Fruit fly (Drosophila melanogaster): ENCODE results near the gene Arl1.

The Arl1 gene

dm6 chr3L:16015765-16016760 lies 33.1 kb downstream of the Arl1 start (continued):
- TF ChIP-seq CG12391 (tag; optimal IDR thresholded peaks at IDR 0.05) (peak; percentile 42), Med (GFP tag) (peak; percentile 8), CG8924 (tag; optimal IDR thresholded peaks at IDR 0.05) (peak; percentile 28), CG7556 (GFP tag; optimal IDR thresholded peaks at IDR 0.05) (no peak), ERR (GFP tag; optimal IDR thresholded peaks at IDR 0.05) (no peak), dati (GFP tag; IDR thresholded peaks at IDR 0.05) (no peak), CG17361 (GFP tag; IDR thresholded peaks at IDR 0.05) (peak; percentile 81), CG18262 (tag; optimal IDR thresholded peaks at IDR 0.05) (peak; percentile 87), CG10321 (GFP tag; IDR thresholded peaks at IDR 0.05) (no peak), ranshi (GFP tag; IDR thresholded peaks at IDR 0.05) (no peak), Jarid2 (GFP tag; optimal IDR thresholded peaks at IDR 0.05) (no peak), CG6175 (GFP tag; IDR thresholded peaks at IDR 0.05) (no peak), pzg (GFP tag; optimal IDR thresholded peaks at IDR 0.05) (no peak), CG8944 (GFP tag; optimal IDR thresholded peaks at IDR 0.05) (no peak), CG31365 (tag; optimal IDR thresholded peaks at IDR 0.05) (no peak), trem (tag; optimal IDR thresholded peaks at IDR 0.05) (peak; percentile 55), nom (GFP tag; optimal IDR thresholded peaks at IDR 0.05) (peak; percentile 31), tx (GFP tag; optimal IDR thresholded peaks at IDR 0.05) (no peak), gem (tag; optimal IDR thresholded peaks at IDR 0.05) (peak; percentile 59), CG11504 (tag; optimal IDR thresholded peaks at IDR 0.05) (peak; percentile 23), pho (GFP tag; optimal IDR thresholded peaks at IDR 0.05) (no peak), CG14710 (tag; optimal IDR thresholded peaks at IDR 0.05) (peak; percentile 77), psq (GFP tag; optimal IDR thresholded peaks at IDR 0.05) (no peak), CG2712 (tag; optimal IDR thresholded peaks at IDR 0.05) (peak; percentile 79), CG17829 (tag; optimal IDR thresholded peaks at IDR 0.05) (peak; percentile 74), chn (GFP tag; optimal IDR thresholded peaks at IDR 0.05) (no peak), D19A (tag; optimal IDR thresholded peaks at IDR 0.05) (peak; percentile 51), CG11456 (GFP tag; IDR thresholded peaks at IDR 0.05) (0 out of 3 replicates have a peak, but pooled peaks have one; percentile 42), CG9727 (GFP tag; optimal IDR thresholded peaks at IDR 0.05) (peak; percentile 45), CG15696 (tag; optimal IDR thresholded peaks at IDR 0.05) (peak; percentile 51), lbe (GFP tag; optimal IDR thresholded peaks at IDR 0.05) (peak; percentile 5), CG4424 (GFP tag; optimal IDR thresholded peaks at IDR 0.05) (peak; percentile 11), CG12299 (tag; optimal IDR thresholded peaks at IDR 0.05) (no peak)

dm6 chr3L:16016911-16017310 lies 34.0 kb downstream of the Arl1 start:
- TF ChIP-seq Sox100B (GFP tag; optimal IDR thresholded peaks at IDR 0.05), result peak; percentile 31
- peak; percentile 16 for TF ChIP-seq gem (tag; optimal IDR thresholded peaks at IDR 0.05)
- TF ChIP-seq row (GFP tag; IDR thresholded peaks at IDR 0.05), result 0 out of 3 replicates have a peak, but pooled peaks have one; percentile 24
- TF ChIP-seq Fer3 (tag; optimal IDR thresholded peaks at IDR 0.05), result no peak
- no peak for TF ChIP-seq D (optimal IDR thresholded peaks at IDR 0.05)
- TF ChIP-seq D (GFP tag; optimal IDR thresholded peaks at IDR 0.05), result no peak
- TF ChIP-seq ranshi (GFP tag; IDR thresholded peaks at IDR 0.05), result no peak
- peak; percentile 46 for TF ChIP-seq Blimp-1 (GFP tag; optimal IDR thresholded peaks at IDR 0.05)
- TF ChIP-seq prd (optimal IDR thresholded peaks at IDR 0.05), result no peak
- peak; percentile 29; the same call in 1 of the 3 replicates for TF ChIP-seq prd (GFP tag; IDR thresholded peaks at IDR 0.05)
- TF ChIP-seq CG12236 (GFP tag; optimal IDR thresholded peaks at IDR 0.05), result no peak
- TF ChIP-seq CG17361 (GFP tag; IDR thresholded peaks at IDR 0.05), result peak; percentile 70; the same call in 2 of the 3 replicates
- no peak for TF ChIP-seq vnd (GFP tag; IDR thresholded peaks at IDR 0.05; ENCODE audit: partially characterized antibody)
- no peak for TF ChIP-seq ci (GFP tag; IDR thresholded peaks at IDR 0.05)
- no peak for TF ChIP-seq CG6272 (GFP tag; IDR thresholded peaks at IDR 0.05)
- peak; percentile 12; the same call in 1 of the 2 replicates for TF ChIP-seq CG6689 (GFP tag; IDR thresholded peaks at IDR 0.05)
- no peak for TF ChIP-seq Scr (GFP tag; IDR thresholded peaks at IDR 0.05; ENCODE audit: partially characterized antibody)
- peak; percentile 46 for TF ChIP-seq CG10267 (tag; optimal IDR thresholded peaks at IDR 0.05)
- peak; percentile 67 for TF ChIP-seq CG4707 (GFP tag; optimal IDR thresholded peaks at IDR 0.05)
